Fruit fly (Drosophila melanogaster) whole organism, embryonic: ENCODE measurements around the gene CG18131.

ENCODE experiments used
- Atf-2 ChIP-seq: fragments of 200-800 bp; sonication (Bioruptor generic); optimal IDR thresholded peaks from 2 replicates; lab custom pipeline; 2016; ENCODE audit warnings: missing biosample characterization, missing genetic modification characterization
- Bdp1 ChIP-seq: fragments of 200-800 bp; sonication (Bioruptor generic); optimal IDR thresholded peaks from 3 replicates; lab custom pipeline; 2016; ENCODE audit warnings: missing biosample characterization, missing genetic modification characterization
- CG10209 ChIP-seq: fragments of 200-800 bp; sonication (Bioruptor generic); optimal IDR thresholded peaks from 3 replicates; lab custom pipeline; 2017; ENCODE audit warnings: missing biosample characterization, mild to moderate bottlenecking, missing genetic modification characterization, missing genetic modification reagents
- CG10431 ChIP-seq: fragments of 200-800 bp; sonication (Bioruptor generic); optimal IDR thresholded peaks from 3 replicates; lab custom pipeline; 2018; ENCODE audit warnings: missing biosample characterization, mild to moderate bottlenecking, missing genetic modification characterization
- CG11456 ChIP-seq: fragments of 200-800 bp; sonication (Bioruptor generic); IDR thresholded peaks from 3 replicates; pipeline ENCODE4 v1.3.6; 2022; ENCODE audit warnings: missing biosample characterization, missing genetic modification characterization
- CG12155 ChIP-seq: fragments of 200-800 bp; sonication (Bioruptor generic); optimal IDR thresholded peaks from 3 replicates; lab custom pipeline; 2016; ENCODE audit warnings: missing biosample characterization, missing genetic modification characterization
- CG1529 ChIP-seq: fragments of 200-800 bp; sonication (Bioruptor generic); optimal IDR thresholded peaks from 3 replicates; lab custom pipeline; 2018; ENCODE audit warnings: missing biosample characterization, missing genetic modification characterization
- CG17802 ChIP-seq: fragments of 200-800 bp; sonication (Bioruptor generic); optimal IDR thresholded peaks from 2 replicates; lab custom pipeline; 2018; ENCODE audit warnings: missing biosample characterization, mild to moderate bottlenecking, missing genetic modification characterization, moderate library complexity
- CG1832 ChIP-seq: fragments of 200-800 bp; sonication (Bioruptor generic); optimal IDR thresholded peaks from 2 replicates; lab custom pipeline; 2017; ENCODE audit warnings: missing biosample characterization, mild to moderate bottlenecking, missing genetic modification characterization, inconsistent platforms
- CG2129 ChIP-seq: fragments of 200-800 bp; sonication (Bioruptor generic); IDR thresholded peaks from 2 replicates; pipeline ENCODE4 v1.3.6; 2022; ENCODE audit warnings: missing biosample characterization, missing genetic modification characterization; ENCODE audit not compliant: partially characterized antibody
- CG2202 ChIP-seq: fragments of 200-800 bp; sonication (Bioruptor generic); optimal IDR thresholded peaks from 2 replicates; lab custom pipeline; 2018; ENCODE audit warnings: missing biosample characterization, mild to moderate bottlenecking, missing genetic modification characterization
- CG32767 ChIP-seq: fragments of 200-800 bp; sonication (Bioruptor generic); IDR thresholded peaks from 2 replicates; pipeline ENCODE4 v1.3.6; 2022; ENCODE audit warnings: missing biosample characterization, missing genetic modification characterization
- CG4360 ChIP-seq: fragments of 200-800 bp; sonication (Bioruptor generic); IDR thresholded peaks from 2 replicates; pipeline ENCODE4 v1.3.6; 2022; ENCODE audit warnings: missing biosample characterization, missing genetic modification characterization
- CG43689 ChIP-seq: fragments of 200-800 bp; sonication (Bioruptor generic); IDR thresholded peaks from 2 replicates; pipeline ENCODE4 v1.3.6; 2022; ENCODE audit warnings: missing biosample characterization, missing genetic modification characterization
- CG4404 ChIP-seq: fragments of 200-800 bp; sonication (Bioruptor generic); IDR thresholded peaks from 2 replicates; pipeline ENCODE4 v1.3.6; 2022; ENCODE audit warnings: missing biosample characterization, missing genetic modification characterization
- CG5953 ChIP-seq: fragments of 200-800 bp; sonication (Bioruptor generic); IDR thresholded peaks from 2 replicates; pipeline ENCODE4 v1.3.6; 2022; ENCODE audit warnings: missing biosample characterization, missing genetic modification characterization
- CG8359 ChIP-seq: fragments of 200-800 bp; sonication (Bioruptor generic); optimal IDR thresholded peaks from 2 replicates; lab custom pipeline; 2017; ENCODE audit warnings: missing biosample characterization, mild to moderate bottlenecking, missing genetic modification characterization, borderline replicate concordance
- CTCF ChIP-seq: fragments of 200-800 bp; sonication (Bioruptor generic); optimal IDR thresholded peaks from 2 replicates; lab custom pipeline; 2017; ENCODE audit warnings: missing biosample characterization, mild to moderate bottlenecking, missing genetic modification characterization, moderate library complexity
- Camta ChIP-seq: fragments of 200-800 bp; sonication (Bioruptor generic); optimal IDR thresholded peaks from 2 replicates; lab custom pipeline; 2016; ENCODE audit warnings: missing biosample characterization, missing genetic modification characterization
- D19A ChIP-seq: fragments of 200-800 bp; optimal IDR thresholded peaks from 3 replicates; lab custom pipeline; 2019; ENCODE audit warnings: missing biosample characterization, mild to moderate bottlenecking, missing genetic modification characterization, moderate library complexity
- Deaf1 ChIP-seq: fragments of 200-800 bp; optimal IDR thresholded peaks from 3 replicates; lab custom pipeline; 2019; ENCODE audit warnings: missing biosample characterization, mild to moderate bottlenecking, missing genetic modification characterization, moderate library complexity
- Dfd ChIP-seq, 2 experiments: fragments of >200 bp; optimal IDR thresholded peaks; 2 replicates each; lab custom pipeline; 2017; ENCODE audit warnings: missing biosample characterization in 2 of 2, missing genetic modification characterization in 2 of 2
- Dip2 ChIP-seq: fragments of 200-800 bp; sonication (Bioruptor generic); IDR thresholded peaks from 2 replicates; pipeline ENCODE4 v1.3.6; 2022; ENCODE audit warnings: missing biosample characterization, missing genetic modification characterization
- H2.0 ChIP-seq: fragments of 200-800 bp; sonication (Bioruptor generic); IDR thresholded peaks from 2 replicates; pipeline ENCODE4 v1.3.6; 2022; ENCODE audit warnings: missing biosample characterization, missing genetic modification characterization
- HLH54F ChIP-seq: fragments of 200-800 bp; sonication (Bioruptor generic); optimal IDR thresholded peaks from 3 replicates; lab custom pipeline; 2016; ENCODE audit warnings: missing biosample characterization, missing genetic modification characterization
- Lim3 ChIP-seq: fragments of 200-800 bp; sonication (Bioruptor generic); IDR thresholded peaks from 2 replicates; pipeline ENCODE4 v1.3.6; 2022; ENCODE audit warnings: missing biosample characterization, missing genetic modification characterization
- Oli ChIP-seq: fragments of 200-800 bp; sonication (Bioruptor generic); optimal IDR thresholded peaks from 2 replicates; lab custom pipeline; 2018; ENCODE audit warnings: missing biosample characterization, mild to moderate bottlenecking, missing genetic modification characterization, moderate library complexity
- Ssrp ChIP-seq: fragments of 200-800 bp; sonication (Bioruptor generic); optimal IDR thresholded peaks from 2 replicates; lab custom pipeline; 2018; ENCODE audit warnings: missing biosample characterization, mild to moderate bottlenecking, missing genetic modification characterization, moderate library complexity
- Trl ChIP-seq, 3 experiments: fragments of >200 bp in 2 of 3; fragments of 200-800 bp in 1 of 3; sonication (Bioruptor generic) in 1 of 3; optimal IDR thresholded peaks; 2 replicates in 1 of 3; 3 replicates in 2 of 3; lab custom pipeline; 2016 to 2017; ENCODE audit warnings: missing biosample characterization in 1 of 3, missing genetic modification characterization in 1 of 3
- btn ChIP-seq: fragments of 200-800 bp; sonication (Bioruptor generic); optimal IDR thresholded peaks from 2 replicates; lab custom pipeline; 2016; ENCODE audit warnings: missing biosample characterization, missing genetic modification characterization
- cas ChIP-seq: fragments of 200-800 bp; sonication (Bioruptor generic); IDR thresholded peaks from 2 replicates; pipeline ENCODE4 v1.3.6; 2022; ENCODE audit warnings: missing biosample characterization, missing genetic modification characterization
- danr ChIP-seq: fragments of 200-800 bp; sonication (Bioruptor generic); IDR thresholded peaks from 2 replicates; pipeline ENCODE4 v1.3.6; 2022; ENCODE audit warnings: missing biosample characterization, missing genetic modification characterization
- dmrt11E ChIP-seq: fragments of 200-800 bp; sonication (Bioruptor generic); optimal IDR thresholded peaks from 3 replicates; lab custom pipeline; 2018; ENCODE audit warnings: missing biosample characterization, mild to moderate bottlenecking, missing genetic modification characterization, moderate library complexity
- ewg ChIP-seq: fragments of 200-800 bp; sonication (Bioruptor generic); optimal IDR thresholded peaks from 3 replicates; lab custom pipeline; 2017; ENCODE audit warnings: mild to moderate bottlenecking, missing biosample characterization, missing genetic modification reagents, missing genetic modification characterization
- exex ChIP-seq: fragments of 200-800 bp; sonication (Bioruptor generic); optimal IDR thresholded peaks from 4 replicates; lab custom pipeline; 2018; ENCODE audit warnings: missing biosample characterization, mild to moderate bottlenecking, missing genetic modification characterization, moderate library complexity
- gcm ChIP-seq: fragments of 200-800 bp; sonication (Bioruptor generic); optimal IDR thresholded peaks from 2 replicates; lab custom pipeline; 2019; ENCODE audit warnings: missing biosample characterization, mild to moderate bottlenecking, missing genetic modification characterization, moderate library complexity
- gcm2 ChIP-seq: fragments of 200-800 bp; sonication (Bioruptor generic); optimal IDR thresholded peaks from 2 replicates; lab custom pipeline; 2016; ENCODE audit warnings: missing biosample characterization, missing genetic modification characterization
- gem ChIP-seq: fragments of 200-800 bp; sonication (Bioruptor generic); optimal IDR thresholded peaks from 2 replicates; lab custom pipeline; 2019; ENCODE audit warnings: missing biosample characterization, mild to moderate bottlenecking, missing genetic modification characterization, moderate library complexity
- gfzf ChIP-seq: fragments of 200-800 bp; sonication (Bioruptor generic); optimal IDR thresholded peaks from 2 replicates; lab custom pipeline; 2016; ENCODE audit warnings: missing biosample characterization, mild to moderate bottlenecking, missing genetic modification characterization, moderate library complexity
- lbe ChIP-seq: fragments of 200-800 bp; sonication (Bioruptor generic); optimal IDR thresholded peaks from 2 replicates; lab custom pipeline; 2016; ENCODE audit warnings: missing biosample characterization, mild to moderate bottlenecking, missing genetic modification characterization
- maf-S ChIP-seq: fragments of 200-800 bp; sonication (Bioruptor generic); optimal IDR thresholded peaks from 2 replicates; lab custom pipeline; 2016; ENCODE audit warnings: missing biosample characterization, missing genetic modification characterization
- nau ChIP-seq: fragments of 200-800 bp; sonication (Bioruptor generic); optimal IDR thresholded peaks from 3 replicates; lab custom pipeline; 2017; ENCODE audit warnings: missing biosample characterization, mild to moderate bottlenecking, missing genetic modification characterization, missing genetic modification reagents
- pan ChIP-seq, 4 experiments: fragments of >200 bp in 3 of 4; fragments of 200-800 bp in 1 of 4; sonication (Bioruptor generic) in 1 of 4; optimal IDR thresholded peaks in 3 of 4; IDR thresholded peaks in 1 of 4; 2 replicates each; pipeline versions ENCODE4 v1.3.6 to Lab custom; 2017 to 2022; ENCODE audit warnings: missing biosample characterization in 2 of 4, missing genetic modification characterization in 2 of 4, mixed read lengths in 1 of 4
- pho ChIP-seq: fragments of 200-800 bp; sonication (Bioruptor generic); optimal IDR thresholded peaks from 2 replicates; lab custom pipeline; 2016; ENCODE audit warnings: missing biosample characterization, missing genetic modification characterization
- ro ChIP-seq: fragments of 200-800 bp; sonication (Bioruptor generic); IDR thresholded peaks from 2 replicates; pipeline ENCODE4 v1.3.6; 2022; ENCODE audit warnings: missing biosample characterization, missing genetic modification characterization
- sima ChIP-seq: fragments of 200-800 bp; sonication (Bioruptor generic); optimal IDR thresholded peaks from 2 replicates; lab custom pipeline; 2016; ENCODE audit warnings: missing biosample characterization, missing genetic modification characterization
- slou ChIP-seq: fragments of 200-800 bp; sonication (Bioruptor generic); optimal IDR thresholded peaks from 3 replicates; lab custom pipeline; 2016; ENCODE audit warnings: missing biosample characterization, missing genetic modification characterization
- stc ChIP-seq: fragments of 200-800 bp; sonication (Bioruptor generic); IDR thresholded peaks from 2 replicates; pipeline ENCODE4 v1.3.6; 2022; ENCODE audit warnings: missing biosample characterization, missing genetic modification characterization
- tap ChIP-seq: fragments of 200-800 bp; optimal IDR thresholded peaks from 3 replicates; lab custom pipeline; 2019; ENCODE audit warnings: missing biosample characterization, mild to moderate bottlenecking, missing genetic modification characterization, moderate library complexity
- trem ChIP-seq: fragments of 200-800 bp; optimal IDR thresholded peaks from 3 replicates; lab custom pipeline; 2019; ENCODE audit warnings: missing biosample characterization, mild to moderate bottlenecking, missing genetic modification characterization, moderate library complexity
- trh ChIP-seq: fragments of 200-800 bp; sonication (Bioruptor generic); optimal IDR thresholded peaks from 2 replicates; lab custom pipeline; 2016; ENCODE audit warnings: missing biosample characterization, missing genetic modification characterization
- usp ChIP-seq: fragments of >200 bp; optimal IDR thresholded peaks from 2 replicates; lab custom pipeline; 2017; ENCODE audit warnings: missing biosample characterization, missing genetic modification characterization

CG18131 gene

DNA sequence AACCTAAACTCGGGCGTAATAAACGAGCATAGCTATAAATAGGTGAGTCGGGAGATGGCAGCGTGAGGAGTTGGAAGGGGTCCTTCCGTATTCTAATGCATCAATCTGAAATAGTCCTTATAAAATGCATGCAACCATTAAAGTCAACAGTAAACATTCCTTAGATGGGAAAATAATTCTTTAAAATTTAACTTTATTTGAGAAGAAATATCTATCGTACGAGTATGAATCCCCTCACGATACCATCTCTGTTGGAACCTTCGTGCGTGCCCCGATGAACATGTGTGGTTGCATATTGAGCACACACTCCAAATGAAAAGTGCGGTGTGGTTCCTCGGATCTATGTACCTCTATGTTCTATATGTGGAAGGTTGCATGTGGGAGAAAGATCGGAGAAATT is 38.3 kb downstream of the CG18131 start (continued):
- TF ChIP-seq btn (GFP tag; lab: Kevin White, UChicago) (no peak), slou (no peak), Camta (GFP tag; lab: Kevin White, UChicago) (peak; percentile 27), dmrt11E (peak; percentile 87), Trl (optimal IDR thresholded peaks at IDR 0.05; lab: Kevin White, UChicago) (no peak), Trl (GFP tag; optimal IDR thresholded peaks at IDR 0.05; lab: Kevin White, UChicago) (no peak), cas (no peak), Bdp1 (GFP tag; lab: Kevin White, UChicago) (no peak), Ssrp (no peak), lbe (no peak), CG10431 (GFP tag; lab: Kevin White, UChicago) (no peak), Dip2 (GFP tag; lab: Robert Waterston, UW) (no peak), pho (GFP tag; lab: Kevin White, UChicago) (no peak), CG43689 (GFP tag; lab: Robert Waterston, UW) (no peak), Oli (tag; lab: Kevin White, UChicago) (no peak), H2.0 (GFP tag; lab: Robert Waterston, UW) (peak; percentile 31; the same call in 1 of the 2 replicates), CG2202 (tag; lab: Kevin White, UChicago) (peak; percentile 82), CG8359 (GFP tag; lab: Kevin White, UChicago) (no peak), CG1832 (GFP tag; lab: Kevin White, UChicago) (no peak), Atf-2 (GFP tag; lab: Kevin White, UChicago) (peak; percentile 48), D19A (peak; percentile 56), Deaf1 (peak; percentile 7), CG5953 (GFP tag; lab: Robert Waterston, UW) (no peak), gfzf (GFP tag; lab: Kevin White, UChicago) (no peak), pan (optimal IDR thresholded peaks at IDR 0.05; lab: Kevin White, UChicago) (no peak), pan (GFP tag; optimal IDR thresholded peaks at IDR 0.05 in 1 of 2, IDR thresholded peaks at IDR 0.05 in 1 of 2) (peak in 1 of 2 experiments; percentile 57), tap (tag; lab: Kevin White, UChicago) (no peak), CG2129 (peak; percentile 96), CG10209 (peak; percentile 40), stc (GFP tag; lab: Robert Waterston, UW) (no peak), usp (GFP tag; lab: Kevin White, UChicago) (no peak), CTCF (GFP tag; lab: Kevin White, UChicago) (no peak), ro (GFP tag; lab: Robert Waterston, UW) (no peak), trem (tag; lab: Kevin White, UChicago) (peak; percentile 28), HLH54F (GFP tag; lab: Kevin White, UChicago) (no peak), gem (tag; lab: Kevin White, UChicago) (peak; percentile 78), CG11456 (GFP tag; lab: Robert Waterston, UW) (no peak), Dfd (GFP tag; optimal IDR thresholded peaks at IDR 0.05; lab: Kevin White, UChicago) (no peak), ewg (GFP tag; lab: Kevin White, UChicago) (no peak), Lim3 (GFP tag; lab: Robert Waterston, UW) (no peak), danr (GFP tag; lab: Robert Waterston, UW) (no peak), nau (GFP tag; lab: Kevin White, UChicago) (no peak), CG12155 (GFP tag; lab: Kevin White, UChicago) (no peak), sima (GFP tag; lab: Kevin White, UChicago) (no peak), CG1529 (GFP tag; lab: Kevin White, UChicago) (peak; percentile 62), CG4360 (GFP tag; lab: Robert Waterston, UW) (no peak), trh (GFP tag; lab: Kevin White, UChicago) (peak; percentile 17), exex (tag; lab: Kevin White, UChicago) (no peak), gcm (peak; percentile 82), CG17802 (tag; lab: Kevin White, UChicago) (no peak), maf-S (no peak), CG32767 (no peak; the same call in 1 of the 2 replicates), CG4404 (GFP tag; lab: Robert Waterston, UW) (peak; percentile 75), gcm2 (GFP tag; lab: Kevin White, UChicago) (no peak)
